Fruit fly (Drosophila melanogaster) whole organism, wandering third instar larva: Measurements from ENCODE around the gene Alh.

Experiments
- CG32264 ChIP-seq: fragments of 200-800 bp; sonication (Bioruptor generic); optimal IDR thresholded peaks from 2 replicates; lab custom pipeline; 2016; ENCODE audit warnings: missing biosample characterization, missing genetic modification characterization
- CrebA ChIP-seq: fragments of 200-800 bp; sonication (Bioruptor generic); optimal IDR thresholded peaks from 2 replicates; lab custom pipeline; 2016; ENCODE audit warnings: missing biosample characterization, mild to moderate bottlenecking, missing genetic modification characterization, borderline replicate concordance
- Dfd ChIP-seq: fragments of >200 bp; optimal IDR thresholded peaks from 2 replicates; lab custom pipeline; 2017; ENCODE audit warnings: missing biosample characterization, missing genetic modification characterization
- HLH106 ChIP-seq: fragments of 200-800 bp; optimal IDR thresholded peaks from 3 replicates; lab custom pipeline; 2019; ENCODE audit warnings: missing biosample characterization, mild to moderate bottlenecking, missing genetic modification characterization, moderate library complexity
- Hnf4 ChIP-seq: fragments of 200-800 bp; sonication (Bioruptor generic); optimal IDR thresholded peaks from 2 replicates; lab custom pipeline; 2016; ENCODE audit warnings: missing biosample characterization, mild to moderate bottlenecking, missing genetic modification characterization
- Hr83 ChIP-seq: fragments of 200-300 bp; sonication (Bioruptor generic); optimal IDR thresholded peaks from 2 replicates; lab custom pipeline; 2016; ENCODE audit warnings: missing biosample characterization, mild to moderate bottlenecking, missing genetic modification characterization, moderate library complexity; ENCODE audit not compliant: poor library complexity, severe bottlenecking
- Jra ChIP-seq: sonication (Bioruptor generic); optimal IDR thresholded peaks from 2 replicates; lab custom pipeline; 2016; ENCODE audit warnings: missing biosample characterization, missing genetic modification characterization
- Mio ChIP-seq: sonication (Bioruptor generic); optimal IDR thresholded peaks from 2 replicates; lab custom pipeline; 2016; ENCODE audit warnings: missing biosample characterization, missing genetic modification characterization
- Myc ChIP-seq: fragments of >200 bp; optimal IDR thresholded peaks from 2 replicates; lab custom pipeline; 2017
- N ChIP-seq: fragments of >200 bp; optimal IDR thresholded peaks from 2 replicates; lab custom pipeline; 2018; ENCODE audit warnings: missing biosample characterization, missing external identifiers, missing genetic modification characterization
- OdsH ChIP-seq: fragments of 200-800 bp; sonication (Bioruptor generic); optimal IDR thresholded peaks from 2 replicates; lab custom pipeline; 2016; ENCODE audit warnings: missing biosample characterization, mild to moderate bottlenecking, missing genetic modification characterization
- Rel ChIP-seq, 2 experiments: fragments of 200-800 bp; sonication (Bioruptor generic) in 1 of 2; optimal IDR thresholded peaks; 2 replicates in 1 of 2; 3 replicates in 1 of 2; lab custom pipeline; 2016 to 2019; ENCODE audit warnings: mild to moderate bottlenecking in 2 of 2, missing biosample characterization in 2 of 2, missing genetic modification characterization in 2 of 2, moderate library complexity in 1 of 2
- Vsx2 ChIP-seq: fragments of 200-300, 225-300 bp; sonication (Bioruptor generic); optimal IDR thresholded peaks from 2 replicates; lab custom pipeline; 2018; ENCODE audit warnings: missing biosample characterization, missing genetic modification characterization; ENCODE audit not compliant: partially characterized antibody
- br ChIP-seq: fragments of 200-800 bp; sonication (Bioruptor generic); optimal IDR thresholded peaks from 2 replicates; lab custom pipeline; 2016; ENCODE audit warnings: missing biosample characterization, missing genetic modification characterization
- brk ChIP-seq: fragments of 200-800 bp; sonication (Bioruptor generic); optimal IDR thresholded peaks from 2 replicates; lab custom pipeline; 2016; ENCODE audit warnings: missing biosample characterization, mild to moderate bottlenecking, missing genetic modification characterization
- dl ChIP-seq, 2 experiments: fragments of 175-275, 200-275 bp in 1 of 2; fragments of 200-275 bp in 1 of 2; sonication (Bioruptor generic); optimal IDR thresholded peaks; lab custom pipeline; 2018; ENCODE audit warnings: mild to moderate bottlenecking in 2 of 2, missing biosample characterization in 2 of 2, missing genetic modification characterization in 2 of 2, moderate library complexity in 2 of 2; ENCODE audit not compliant: partially characterized antibody in 2 of 2, insufficient read depth in 1 of 2
- dsf ChIP-seq: sonication (Bioruptor generic); optimal IDR thresholded peaks from 2 replicates; lab custom pipeline; 2016; ENCODE audit warnings: missing biosample characterization, missing genetic modification characterization, borderline replicate concordance
- ey ChIP-seq: fragments of 200-800 bp; sonication (Bioruptor generic); optimal IDR thresholded peaks from 2 replicates; lab custom pipeline; 2016; ENCODE audit warnings: missing biosample characterization, missing genetic modification characterization
- foxo ChIP-seq, 2 experiments: fragments of 200-800 bp; sonication (Bioruptor generic); optimal IDR thresholded peaks; 2 replicates in 1 of 2; 3 replicates in 1 of 2; lab custom pipeline; 2016 to 2017; ENCODE audit warnings: missing biosample characterization in 2 of 2, missing genetic modification characterization in 2 of 2
- fru ChIP-seq: fragments of 200-800 bp; sonication (Bioruptor generic); optimal IDR thresholded peaks from 3 replicates; lab custom pipeline; 2016; ENCODE audit warnings: missing biosample characterization, mild to moderate bottlenecking, missing genetic modification characterization
- h ChIP-seq: fragments of 200-800 bp; sonication (Bioruptor generic); optimal IDR thresholded peaks from 3 replicates; lab custom pipeline; 2016; ENCODE audit warnings: missing biosample characterization, mild to moderate bottlenecking, missing genetic modification characterization
- jim ChIP-seq: fragments of 175-275, 200-325 bp; sonication (Bioruptor generic); optimal IDR thresholded peaks from 2 replicates; lab custom pipeline; 2016; ENCODE audit warnings: missing biosample characterization, mild to moderate bottlenecking, missing genetic modification characterization
- lola ChIP-seq: fragments of >200 bp; optimal IDR thresholded peaks from 2 replicates; lab custom pipeline; 2017; ENCODE audit warnings: missing biosample characterization, missing genetic modification characterization
- pan ChIP-seq: fragments of >200 bp; optimal IDR thresholded peaks from 2 replicates; lab custom pipeline; 2017
- rgr ChIP-seq: fragments of 200-800 bp; sonication (Bioruptor generic); optimal IDR thresholded peaks from 3 replicates; lab custom pipeline; 2016; ENCODE audit warnings: missing biosample characterization, mild to moderate bottlenecking, missing genetic modification characterization
- sage ChIP-seq: fragments of 200-800 bp; sonication (Bioruptor generic); optimal IDR thresholded peaks from 2 replicates; lab custom pipeline; 2016; ENCODE audit warnings: missing biosample characterization, mild to moderate bottlenecking, missing genetic modification characterization
- sv ChIP-seq: fragments of 200-800 bp; sonication (Bioruptor generic); optimal IDR thresholded peaks from 3 replicates; lab custom pipeline; 2016; ENCODE audit warnings: missing biosample characterization, missing genetic modification characterization
- tai ChIP-seq: sonication (Bioruptor generic); optimal IDR thresholded peaks from 2 replicates; lab custom pipeline; 2016; ENCODE audit warnings: missing biosample characterization, missing genetic modification characterization
- usp ChIP-seq: fragments of >200 bp; optimal IDR thresholded peaks from 2 replicates; lab custom pipeline; 2017; ENCODE audit warnings: missing biosample characterization, missing genetic modification characterization
- woc ChIP-seq: sonication (Bioruptor generic); optimal IDR thresholded peaks from 2 replicates; lab custom pipeline; 2016; ENCODE audit warnings: missing biosample characterization, mild to moderate bottlenecking, missing genetic modification characterization

Alh gene

dm6 chr3R:7090337-7090830 lies 33.6 kb downstream of the Alh start:
- TF ChIP-seq rgr (GFP tag; lab: Kevin White, UChicago) (peak; percentile 33), HLH106 (tag; lab: Kevin White, UChicago) (no peak), jim (no peak), brk (GFP tag; lab: Kevin White, UChicago) (peak; percentile 6), Jra (no peak), Mio (GFP tag; lab: Kevin White, UChicago) (no peak), br (no peak), N (no peak), h (peak; percentile 75), sage (GFP tag; lab: Kevin White, UChicago) (no peak), fru (peak; percentile 40), Hr83 (GFP tag; lab: Kevin White, UChicago) (peak; percentile 53), CG32264 (no peak), tai (no peak), pan (lab: Kevin White, UChicago) (peak; percentile 40), foxo (GFP tag; optimal IDR thresholded peaks at IDR 0.05; lab: Kevin White, UChicago) (peak in 1 of 2 experiments; percentile 20), OdsH (GFP tag; lab: Kevin White, UChicago) (no peak), dsf (GFP tag; lab: Kevin White, UChicago) (no peak), ey (peak; percentile 36), Dfd (GFP tag; lab: Kevin White, UChicago) (no peak), lola (no peak), woc (GFP tag; lab: Kevin White, UChicago) (peak; percentile 29), Rel (GFP tag; optimal IDR thresholded peaks at IDR 0.05; lab: Kevin White, UChicago) (no peak), Rel (tag; optimal IDR thresholded peaks at IDR 0.05; lab: Kevin White, UChicago) (peak; percentile 57), CrebA (GFP tag; lab: Kevin White, UChicago) (no peak), sv (no peak), usp (GFP tag; lab: Kevin White, UChicago) (no peak)
- TF ChIP-seq, all 38 proteins: peak for 10

dm6 chr3R:7089522-7090336 lies 34.3 kb downstream of the Alh start:
- TF ChIP-seq lola: no peak
- TF ChIP-seq Rel (GFP tag; optimal IDR thresholded peaks at IDR 0.05; lab: Kevin White, UChicago): no peak
- peak; percentile 17 for TF ChIP-seq Rel (tag; optimal IDR thresholded peaks at IDR 0.05; lab: Kevin White, UChicago)
- peak; percentile 10 for TF ChIP-seq HLH106 (tag; lab: Kevin White, UChicago)
- TF ChIP-seq, all 38 proteins: peak for 2

dm6 chr3R:7088837-7089361 lies 35.1 kb downstream of the Alh start:
- TF ChIP-seq Rel (GFP tag; optimal IDR thresholded peaks at IDR 0.05; lab: Kevin White, UChicago): no peak
- TF ChIP-seq Rel (tag; optimal IDR thresholded peaks at IDR 0.05; lab: Kevin White, UChicago): peak; percentile 33
- TF ChIP-seq h: no peak
- TF ChIP-seq Jra: peak; percentile 30
- TF ChIP-seq Hnf4 (GFP tag; lab: Kevin White, UChicago): peak; percentile 13
- TF ChIP-seq brk (GFP tag; lab: Kevin White, UChicago): peak; percentile 27
- TF ChIP-seq Myc (lab: Kevin White, UChicago): no peak

- no peak for TF ChIP-seq dl (GFP tag; optimal IDR thresholded peaks at IDR 0.05; lab: Kevin White, UChicago; ENCODE audit: insufficient read depth in 1 of 2, partially characterized antibody in 2 of 2)
These were observed 36.1 kb downstream of the Alh start for dm6 chr3R:7087904-7088303.

- TF ChIP-seq woc (GFP tag; lab: Kevin White, UChicago): no peak
- TF ChIP-seq Myc (lab: Kevin White, UChicago): no peak
- TF ChIP-seq dl (GFP tag; optimal IDR thresholded peaks at IDR 0.05; lab: Kevin White, UChicago; ENCODE audit: insufficient read depth in 1 of 2, partially characterized antibody in 2 of 2): no peak
- no peak for TF ChIP-seq dsf (GFP tag; lab: Kevin White, UChicago)
- no peak for TF ChIP-seq N
- TF ChIP-seq CrebA (GFP tag; lab: Kevin White, UChicago): no peak
- no peak for TF ChIP-seq ey
- TF ChIP-seq Vsx2 (GFP tag; lab: Kevin White, UChicago): no peak
These were observed 36.8 kb downstream of the Alh start for dm6 chr3R:7087201-7087505.
